Fruit fly (Drosophila melanogaster) S2 (cell line): ENCODE data around the gene Or85d.

ENCODE experiments used
- CG8478 ChIP-seq: fragments of >200 bp; optimal IDR thresholded peaks from 2 replicates; lab custom pipeline; 2018
- CTCF ChIP-seq, 2 experiments: fragments of >200 bp; optimal IDR thresholded peaks; 2 replicates each; lab custom pipeline; 2018

DNA sequence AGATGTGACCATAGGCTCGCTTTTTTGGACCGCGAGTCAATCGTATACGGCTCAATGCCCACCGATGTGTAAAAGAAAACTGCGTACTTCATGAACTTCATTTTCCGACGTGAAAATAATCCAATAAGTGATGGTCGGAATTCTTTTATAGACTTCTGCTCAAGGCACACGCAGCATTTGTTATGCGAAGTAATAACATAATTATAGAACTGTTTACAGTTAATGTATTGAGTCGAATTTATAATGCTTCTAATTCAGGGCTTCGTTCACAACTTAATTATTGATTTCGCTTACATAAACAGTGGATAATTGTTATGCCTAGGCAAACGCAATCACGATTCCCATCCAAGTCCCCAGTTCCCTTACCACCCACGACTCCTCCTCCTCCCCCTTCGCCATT is 39.5 kb upstream of the Or85d start, which contains the start of gene Or85c:
- TF ChIP-seq CTCF (optimal IDR thresholded peaks at IDR 0.05; lab: Kevin White, UChicago) (no peak), CG8478 (lab: Kevin White, UChicago) (no peak)
